Worm (Caenorhabditis elegans): ENCODE data around the gene fbxc-30.
"Not testable (repeated sequence)": the region's sequence is repeated elsewhere in the genome, so short reads cannot be mapped to it uniquely, and the experiment has no call there.

- TF ChIP-seq nhr-76, R02D3.7 (tag; optimal IDR thresholded peaks at IDR 0.05): not testable (repeated sequence)
Measured at ce11 chrII:968106-968505, 50.7 kb downstream of the fbxc-30 start, which contains the start of gene C32B5.6.

All from whole organism, L3 larva.